Fruit fly (Drosophila melanogaster): ENCODE results near the gene CG14301.

The CG14301 gene

dm6 chr3R:18641242-18641757 lies at the start of gene CG14301:
Gene CG14301, minus strand, starts transcription at chr3R:18641457.
- TF ChIP-seq nom (GFP tag; optimal IDR thresholded peaks at IDR 0.05) (peak; percentile 55), CG15601 (tag; optimal IDR thresholded peaks at IDR 0.05) (peak; percentile 95), z (GFP tag; IDR thresholded peaks at IDR 0.05) (peak; percentile 96), CG2712 (tag; optimal IDR thresholded peaks at IDR 0.05) (no peak), Gug (GFP tag; IDR thresholded peaks at IDR 0.05) (no peak), HLH4C (GFP tag; IDR thresholded peaks at IDR 0.05; ENCODE audit: partially characterized antibody) (0 out of 3 replicates have a peak, but pooled peaks have one; percentile 22)

dm6 chr3R:18681054-18681453 lies 39.8 kb upstream of the CG14301 start:
- TF ChIP-seq CG8478 (optimal IDR thresholded peaks at IDR 0.05) (peak; percentile 12), br (optimal IDR thresholded peaks at IDR 0.05) (no peak), E2f2 (GFP tag; IDR thresholded peaks at IDR 0.05) (peak; percentile 51), chinmo (GFP tag; IDR thresholded peaks at IDR 0.05; ENCODE audit: partially characterized antibody) (0 out of 4 replicates have a peak, but pooled peaks have one; percentile 38), CG1024 (GFP tag; IDR thresholded peaks at IDR 0.05) (no peak), pan (optimal IDR thresholded peaks at IDR 0.05) (no peak), pan (GFP tag; optimal IDR thresholded peaks at IDR 0.05 in 1 of 2, IDR thresholded peaks at IDR 0.05 in 1 of 2) (no peak), Dp (GFP tag; optimal IDR thresholded peaks at IDR 0.05) (peak; percentile 2), CG31224 (GFP tag; IDR thresholded peaks at IDR 0.05) (0 out of 2 replicates have a peak, but pooled peaks have one; percentile 14), CG2202 (tag; optimal IDR thresholded peaks at IDR 0.05) (no peak), D19B (GFP tag; optimal IDR thresholded peaks at IDR 0.05) (no peak), ewg (GFP tag; optimal IDR thresholded peaks at IDR 0.05) (peak; percentile 26), Med (GFP tag) (peak; percentile 73)

DNA sequence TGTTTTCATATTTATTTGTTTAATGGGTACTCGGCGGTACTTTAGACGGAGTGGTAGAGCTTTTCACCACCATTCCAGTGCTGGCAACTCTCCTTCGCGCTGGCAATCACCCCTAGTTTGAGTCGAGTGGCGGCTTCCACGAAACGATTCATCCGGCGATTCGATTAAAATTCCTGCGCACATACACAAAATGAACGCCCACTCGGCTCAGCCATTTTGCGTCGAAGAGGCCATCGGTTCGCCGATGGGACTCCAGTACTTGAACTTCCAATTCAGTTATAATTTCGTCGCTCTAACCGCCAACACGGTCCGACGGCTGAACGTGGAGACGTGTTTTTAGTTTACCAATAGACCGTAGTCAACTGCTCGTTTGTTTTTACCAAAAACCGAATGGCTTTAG lies 39.1 kb upstream of the CG14301 start, which contains the start of the genes CG46318 and ChT:
TSS of gene CG46318 (plus strand) at position 273 of the 400 bp plus-strand sequence.
TSS of gene ChT (plus strand) at position 273 of the 400 bp plus-strand sequence.
- no peak for TF ChIP-seq CG10321 (GFP tag; IDR thresholded peaks at IDR 0.05)
- no peak for TF ChIP-seq pum (GFP tag; optimal IDR thresholded peaks at IDR 0.05)
- no peak for TF ChIP-seq CG3407 (GFP tag; optimal IDR thresholded peaks at IDR 0.05)
- no peak for TF ChIP-seq tgo (GFP tag; IDR thresholded peaks at IDR 0.05)
- no peak for TF ChIP-seq CG6272 (GFP tag; IDR thresholded peaks at IDR 0.05)
- TF ChIP-seq CG13287 (GFP tag; IDR thresholded peaks at IDR 0.05; ENCODE audit: partially characterized antibody): no peak
- TF ChIP-seq CrebB (tag; optimal IDR thresholded peaks at IDR 0.05): no peak
- no peak for TF ChIP-seq CG10209 (GFP tag; optimal IDR thresholded peaks at IDR 0.05)
- TF ChIP-seq fd64A (GFP tag; optimal IDR thresholded peaks at IDR 0.05): no peak
- no peak for TF ChIP-seq CG17186 (GFP tag; optimal IDR thresholded peaks at IDR 0.05)
- no peak for TF ChIP-seq CG18599 (GFP tag; optimal IDR thresholded peaks at IDR 0.05)
- no peak for TF ChIP-seq z (GFP tag; IDR thresholded peaks at IDR 0.05)
- TF ChIP-seq CkIIα-i1 (GFP tag; IDR thresholded peaks at IDR 0.05): no peak
- TF ChIP-seq rib (GFP tag; IDR thresholded peaks at IDR 0.05): no peak
- peak; percentile 86 for TF ChIP-seq Deaf1 (tag; optimal IDR thresholded peaks at IDR 0.05)
- TF ChIP-seq CG12299 (tag; optimal IDR thresholded peaks at IDR 0.05): no peak
- TF ChIP-seq CG2889 (GFP tag; IDR thresholded peaks at IDR 0.05): no peak
- TF ChIP-seq CG10431 (GFP tag; optimal IDR thresholded peaks at IDR 0.05): no peak
- 0 out of 2 replicates have a peak, but pooled peaks have one; percentile 6 for TF ChIP-seq Drgx (GFP tag; IDR thresholded peaks at IDR 0.05)
- TF ChIP-seq Nf-YC (tag; optimal IDR thresholded peaks at IDR 0.05): peak; percentile 47
- TF ChIP-seq usp (GFP tag; optimal IDR thresholded peaks at IDR 0.05): no peak
- peak; percentile 68 for TF ChIP-seq nerfin-1 (tag; optimal IDR thresholded peaks at IDR 0.05)
- TF ChIP-seq NK7.1 (GFP tag; optimal IDR thresholded peaks at IDR 0.05): no peak
- no peak for TF ChIP-seq GATAe (GFP tag; conservative IDR thresholded peaks at IDR 0.05)
- peak; percentile 15 for TF ChIP-seq ewg (GFP tag; optimal IDR thresholded peaks at IDR 0.05)
- no peak for TF ChIP-seq Fer1 (GFP tag; optimal IDR thresholded peaks at IDR 0.05)
